Worm (Caenorhabditis elegans) whole organism, midembryonic: Measurements from ENCODE around the gene irld-34.

ENCODE experiments used
- T22C8.4 ChIP-seq: fragments of 200-800 bp; sonication (Bioruptor generic); IDR thresholded peaks from 2 replicates; pipeline ENCODE4 v1.3.6; 2022; ENCODE audit warnings: missing genetic modification characterization, missing compliant biosample characterization
- cog-1 ChIP-seq: sonication (generic microtip); optimal IDR thresholded peaks from 2 replicates; lab custom pipeline; 2016; ENCODE audit warnings: missing genetic modification characterization, missing compliant biosample characterization
- flt-1 ChIP-seq: fragments of 200-800 bp; sonication (Bioruptor generic); IDR thresholded peaks from 2 replicates; pipeline ENCODE4 v1.3.6; 2022; ENCODE audit warnings: missing genetic modification characterization, missing compliant biosample characterization
- klf-2 ChIP-seq: fragments of 200-800 bp; sonication (Bioruptor generic); conservative IDR thresholded peaks from 2 replicates; pipeline ENCODE4 v1.3.6; 2022; ENCODE audit warnings: missing genetic modification reagents, missing genetic modification characterization, missing compliant biosample characterization
- med-1 ChIP-seq: sonication (generic microtip); optimal IDR thresholded peaks from 2 replicates; lab custom pipeline; 2017; ENCODE audit warnings: missing genetic modification characterization, mild to moderate bottlenecking, missing compliant biosample characterization, antibody characterized with exemption, missing genetic modification reagents; ENCODE audit not compliant: insufficient read depth
- ref-1 ChIP-seq: fragments of 200-800 bp; sonication (Bioruptor generic); conservative IDR thresholded peaks from 2 replicates; pipeline ENCODE4 v1.3.6; 2022; ENCODE audit warnings: missing genetic modification reagents, missing genetic modification characterization, missing compliant biosample characterization
- tab-1 ChIP-seq: fragments of 200-800 bp; sonication (Bioruptor generic); IDR thresholded peaks from 2 replicates; pipeline ENCODE4 v1.3.6; 2022; ENCODE audit warnings: missing genetic modification characterization, missing compliant biosample characterization
- ztf-23 ChIP-seq: fragments of 200-800 bp; sonication (Bioruptor generic); IDR thresholded peaks from 2 replicates; pipeline ENCODE4 v1.3.6; 2022; ENCODE audit warnings: missing genetic modification reagents, missing genetic modification characterization, missing compliant biosample characterization
- ztf-29 ChIP-seq: fragments of 200-800 bp; sonication (Bioruptor generic); IDR thresholded peaks from 2 replicates; pipeline ENCODE4 v1.3.6; 2022; ENCODE audit warnings: missing genetic modification reagents, missing genetic modification characterization, missing compliant biosample characterization

irld-34 gene

ce11 chrIII:9154766-9155165, at the start of gene irld-34:
TSS of gene irld-34 (plus strand) at chrIII:9155066.
- TF ChIP-seq ztf-29 (GFP tag; lab: Robert Waterston, UW) (no peak), cog-1 (tag; lab: Kevin White, UChicago) (no peak), tab-1 (no peak), ztf-23 (no peak)

- TF ChIP-seq tab-1 = no peak
- no peak for TF ChIP-seq ztf-23
- TF ChIP-seq ztf-29 (GFP tag; lab: Robert Waterston, UW) = no peak
- no peak for TF ChIP-seq ref-1 (GFP tag; lab: Robert Waterston, UW)
- no peak for TF ChIP-seq med-1 (GFP tag; lab: Kevin White, UChicago)
- no peak for TF ChIP-seq cog-1 (tag; lab: Kevin White, UChicago)
- no peak for TF ChIP-seq klf-2 (GFP tag; lab: Robert Waterston, UW)
- no peak for TF ChIP-seq flt-1 (GFP tag; lab: Robert Waterston, UW)
- no peak for TF ChIP-seq T22C8.4 (GFP tag; lab: Robert Waterston, UW)
Observed at ce11 chrIII:9105653-9106052, 49.2 kb upstream of the irld-34 start.

DNA sequence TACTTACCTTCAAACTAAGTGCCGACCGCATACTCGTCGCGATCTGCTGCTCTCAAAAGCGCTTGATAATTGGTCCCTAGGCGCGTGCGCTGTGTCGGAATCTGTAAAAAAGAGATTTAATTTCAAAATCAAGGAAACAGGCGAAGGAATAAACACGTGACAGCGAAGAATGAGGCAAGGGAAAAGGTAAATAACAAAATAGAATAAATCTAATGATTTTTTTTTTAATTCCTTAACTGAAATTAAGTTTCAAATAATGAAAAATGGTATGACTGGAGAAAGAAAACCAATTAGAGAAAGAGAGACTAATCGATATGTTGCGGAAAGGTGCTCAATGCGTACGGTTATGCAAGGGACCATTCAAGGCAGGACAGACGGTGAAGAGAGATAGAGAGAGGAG, 45.7 kb upstream of the irld-34 start, which contains the start of gene cya-1:
Gene cya-1, minus strand, starts transcription at position 101 of the 400 bp plus-strand sequence.
- TF ChIP-seq cog-1 (tag; lab: Kevin White, UChicago) (no peak), klf-2 (GFP tag; lab: Robert Waterston, UW) (no peak), ref-1 (GFP tag; lab: Robert Waterston, UW) (no peak), ztf-29 (GFP tag; lab: Robert Waterston, UW) (no peak), ztf-23 (no peak), T22C8.4 (GFP tag; lab: Robert Waterston, UW) (no peak), med-1 (GFP tag; lab: Kevin White, UChicago) (no peak), tab-1 (no peak), flt-1 (GFP tag; lab: Robert Waterston, UW) (no peak)

ce11 chrIII:9109726-9110125, 45.1 kb upstream of the irld-34 start:
- TF ChIP-seq med-1 (GFP tag; lab: Kevin White, UChicago) = no peak
- TF ChIP-seq tab-1 = no peak
- no peak for TF ChIP-seq ztf-23
- TF ChIP-seq flt-1 (GFP tag; lab: Robert Waterston, UW) = no peak
- TF ChIP-seq ref-1 (GFP tag; lab: Robert Waterston, UW) = no peak
- TF ChIP-seq T22C8.4 (GFP tag; lab: Robert Waterston, UW) = no peak; the same call in 1 of the 2 replicates
- no peak for TF ChIP-seq ztf-29 (GFP tag; lab: Robert Waterston, UW)
- TF ChIP-seq klf-2 (GFP tag; lab: Robert Waterston, UW) = no peak
- TF ChIP-seq cog-1 (tag; lab: Kevin White, UChicago) = no peak

ce11 chrIII:9110270-9110669, 44.6 kb upstream of the irld-34 start:
- TF ChIP-seq cog-1 (tag; lab: Kevin White, UChicago) (no peak), klf-2 (GFP tag; lab: Robert Waterston, UW) (no peak), T22C8.4 (GFP tag; lab: Robert Waterston, UW) (no peak), ztf-23 (no peak), tab-1 (no peak)

DNA sequence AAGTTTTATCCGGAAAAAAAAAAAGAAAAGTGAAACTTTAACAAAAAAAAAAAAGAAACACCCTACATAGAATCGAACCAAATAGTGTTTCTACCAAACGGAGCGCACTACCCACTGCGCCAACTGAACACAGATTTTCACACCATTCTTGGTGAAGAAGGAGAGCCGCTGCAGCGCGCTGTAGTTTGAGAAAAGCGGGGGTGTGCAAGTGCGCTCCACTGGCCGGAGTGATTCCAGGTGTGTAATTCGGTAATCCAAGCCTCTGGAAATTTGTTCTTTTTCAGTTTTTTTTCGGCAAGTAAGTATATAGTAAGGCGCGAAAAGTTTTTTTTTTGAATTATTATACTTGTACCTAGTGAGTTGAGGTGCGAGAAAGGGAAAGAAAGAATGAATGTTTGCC, 44.0 kb upstream of the irld-34 start:
- TF ChIP-seq ztf-29 (GFP tag; lab: Robert Waterston, UW) (peak; percentile 28; the same call in 1 of the 2 replicates), klf-2 (GFP tag; lab: Robert Waterston, UW) (0 out of 2 replicates have a peak, but pooled peaks have one; percentile 43), ztf-23 (0 out of 2 replicates have a peak, but pooled peaks have one; percentile 49), flt-1 (GFP tag; lab: Robert Waterston, UW) (peak; percentile 87), T22C8.4 (GFP tag; lab: Robert Waterston, UW) (0 out of 2 replicates have a peak, but pooled peaks have one; percentile 34)

DNA sequence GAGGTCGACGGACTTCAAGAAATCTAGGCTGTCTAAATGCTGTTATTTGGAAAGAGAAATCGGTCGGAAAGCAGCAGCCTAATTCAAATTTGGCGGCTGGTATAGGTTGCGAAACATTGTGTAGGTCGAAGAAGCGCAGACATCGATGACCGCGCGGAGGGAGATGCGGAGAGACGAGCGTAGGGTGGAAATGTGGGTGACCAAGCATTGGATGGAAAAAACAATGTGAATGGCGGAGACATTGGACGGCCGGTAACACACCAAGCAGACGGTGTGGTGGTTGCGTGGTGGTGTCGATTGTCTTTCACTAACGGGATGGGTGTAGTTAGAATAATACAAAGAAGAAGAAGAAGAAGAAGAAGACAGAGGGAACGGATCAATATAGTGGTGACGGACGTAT, 42.4 kb upstream of the irld-34 start:
- TF ChIP-seq klf-2 (GFP tag; lab: Robert Waterston, UW) = no peak
- TF ChIP-seq tab-1 = peak; percentile 55; the same call in 1 of the 2 replicates

- TF ChIP-seq ztf-23 (no peak), klf-2 (GFP tag; lab: Robert Waterston, UW) (no peak), cog-1 (tag; lab: Kevin White, UChicago) (no peak), T22C8.4 (GFP tag; lab: Robert Waterston, UW) (no peak), ref-1 (GFP tag; lab: Robert Waterston, UW) (no peak), med-1 (GFP tag; lab: Kevin White, UChicago) (no peak), flt-1 (GFP tag; lab: Robert Waterston, UW) (peak; percentile 44; the same call in 1 of the 2 replicates), tab-1 (no peak)
Observed at ce11 chrIII:9114076-9114475, 40.8 kb upstream of the irld-34 start.

- TF ChIP-seq flt-1 (GFP tag; lab: Robert Waterston, UW) (no peak), cog-1 (tag; lab: Kevin White, UChicago) (no peak), ztf-29 (GFP tag; lab: Robert Waterston, UW) (no peak), ztf-23 (no peak), klf-2 (GFP tag; lab: Robert Waterston, UW) (no peak), med-1 (GFP tag; lab: Kevin White, UChicago) (no peak), ref-1 (GFP tag; lab: Robert Waterston, UW) (no peak)
Observed at ce11 chrIII:9114649-9115048, 40.2 kb upstream of the irld-34 start, which contains the start of gene ZK512.1. TSS of gene ZK512.1 (plus strand) at chrIII:9114949.

ce11 chrIII:9115745-9116144, 39.1 kb upstream of the irld-34 start:
- no peak for TF ChIP-seq ztf-23
- TF ChIP-seq ztf-29 (GFP tag; lab: Robert Waterston, UW) = no peak
- no peak for TF ChIP-seq flt-1 (GFP tag; lab: Robert Waterston, UW)
- no peak for TF ChIP-seq med-1 (GFP tag; lab: Kevin White, UChicago)
- no peak for TF ChIP-seq klf-2 (GFP tag; lab: Robert Waterston, UW)
- no peak for TF ChIP-seq ref-1 (GFP tag; lab: Robert Waterston, UW)
- TF ChIP-seq T22C8.4 (GFP tag; lab: Robert Waterston, UW) = no peak
- TF ChIP-seq cog-1 (tag; lab: Kevin White, UChicago) = no peak
- TF ChIP-seq tab-1 = no peak
